Worm (Caenorhabditis elegans): ENCODE measurements around the gene W05H9.4.

W05H9.4 gene

ce11 chrX:6276701-6277100 is 13.3 kb downstream of the W05H9.4 start:
- TF ChIP-seq nhr-11 (tag; optimal IDR thresholded peaks at IDR 0.05) (no peak), eor-1 (tag; optimal IDR thresholded peaks at IDR 0.05) (no peak), ceh-82 (tag; optimal IDR thresholded peaks at IDR 0.05) (no peak), ama-1 (optimal IDR thresholded peaks at IDR 0.05) (no peak), aly-2 (tag; optimal IDR thresholded peaks at IDR 0.05) (no peak), nfya-1 (tag; optimal IDR thresholded peaks at IDR 0.05; ENCODE audit: insufficient read depth) (no peak), fos-1 (tag; optimal IDR thresholded peaks at IDR 0.05) (no peak), egl-5 (tag; optimal IDR thresholded peaks at IDR 0.05) (no peak), unc-39 (tag; optimal IDR thresholded peaks at IDR 0.05) (no peak), hmg-11 (tag; optimal IDR thresholded peaks at IDR 0.05) (no peak), R02D3.7 (tag; optimal IDR thresholded peaks at IDR 0.05) (no peak), fkh-2 (tag; optimal IDR thresholded peaks at IDR 0.05) (no peak), ceh-9 (tag; optimal IDR thresholded peaks at IDR 0.05) (no peak), nhr-12 (tag; optimal IDR thresholded peaks at IDR 0.05) (no peak), elt-2 (tag; optimal IDR thresholded peaks at IDR 0.05) (no peak), mdl-1 (tag; optimal IDR thresholded peaks at IDR 0.05) (no peak), egl-27 (tag; optimal IDR thresholded peaks at IDR 0.05) (no peak), jun-1 (tag; optimal IDR thresholded peaks at IDR 0.05) (no peak), fkh-10 (GFP tag; optimal IDR thresholded peaks at IDR 0.05) (no peak)

- TF ChIP-seq zag-1 (tag; optimal IDR thresholded peaks at IDR 0.05), result no peak
- TF ChIP-seq jun-1 (tag; optimal IDR thresholded peaks at IDR 0.05), result no peak
- no peak for TF ChIP-seq lin-39 (tag; optimal IDR thresholded peaks at IDR 0.05)
- no peak for TF ChIP-seq fkh-10 (GFP tag; optimal IDR thresholded peaks at IDR 0.05)
- no peak for TF ChIP-seq hmg-11 (tag; optimal IDR thresholded peaks at IDR 0.05)
- TF ChIP-seq eor-1 (tag; optimal IDR thresholded peaks at IDR 0.05), result no peak
- no peak for TF ChIP-seq unc-62 (GFP tag; optimal IDR thresholded peaks at IDR 0.05)
- TF ChIP-seq nhr-23 (tag; optimal IDR thresholded peaks at IDR 0.05), result peak; percentile 18
- TF ChIP-seq R02D3.7 (tag; optimal IDR thresholded peaks at IDR 0.05), result no peak
- no peak for TF ChIP-seq nfya-1 (tag; optimal IDR thresholded peaks at IDR 0.05; ENCODE audit: insufficient read depth)
- TF ChIP-seq elt-1 (tag; optimal IDR thresholded peaks at IDR 0.05), result peak; percentile 53
- TF ChIP-seq ceh-28 (tag; optimal IDR thresholded peaks at IDR 0.05), result no peak
- no peak for TF ChIP-seq ama-1 (optimal IDR thresholded peaks at IDR 0.05)
- no peak for TF ChIP-seq pha-4 (tag; optimal IDR thresholded peaks at IDR 0.05)
- TF ChIP-seq nhr-76 (tag; optimal IDR thresholded peaks at IDR 0.05), result no peak
- TF ChIP-seq nhr-11 (tag; optimal IDR thresholded peaks at IDR 0.05), result no peak
- no peak for TF ChIP-seq ceh-16 (tag; optimal IDR thresholded peaks at IDR 0.05)
- no peak for TF ChIP-seq sea-2 (GFP tag; optimal IDR thresholded peaks at IDR 0.05)
- TF ChIP-seq nhr-25 (tag; optimal IDR thresholded peaks at IDR 0.05), result peak; percentile 93
- TF ChIP-seq aly-2 (tag; optimal IDR thresholded peaks at IDR 0.05), result no peak
These were observed 13.8 kb downstream of the W05H9.4 start for ce11 chrX:6277252-6277651.

DNA sequence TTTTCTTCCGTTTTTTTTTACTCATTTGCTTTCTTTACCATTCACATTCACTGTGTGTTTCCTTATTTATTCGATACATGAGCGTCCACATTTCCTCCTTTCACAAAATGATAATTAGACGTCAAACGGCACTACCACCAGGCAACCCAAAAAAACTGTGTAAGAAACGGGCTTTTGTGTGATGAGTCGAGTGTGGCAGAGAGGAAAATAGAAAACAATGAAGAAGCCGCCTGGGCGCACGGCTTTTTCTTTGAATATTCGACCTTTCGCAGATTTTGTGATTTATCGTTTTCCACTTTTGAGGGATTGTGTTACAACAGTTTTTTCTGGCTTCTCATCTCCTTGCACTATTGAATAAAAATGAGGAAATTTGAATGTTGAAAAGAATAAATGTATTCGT is 14.8 kb downstream of the W05H9.4 start:
- TF ChIP-seq nhr-237 (tag; optimal IDR thresholded peaks at IDR 0.05) (no peak), nhr-43 (tag; optimal IDR thresholded peaks at IDR 0.05; ENCODE audit: poor library complexity, severe bottlenecking) (no peak), nhr-23 (tag; optimal IDR thresholded peaks at IDR 0.05) (no peak), elt-1 (tag; optimal IDR thresholded peaks at IDR 0.05) (no peak), nhr-12 (tag; optimal IDR thresholded peaks at IDR 0.05) (no peak), hmg-11 (tag; optimal IDR thresholded peaks at IDR 0.05) (no peak), mml-1 (tag; optimal IDR thresholded peaks at IDR 0.05) (no peak), pqm-1 (tag; optimal IDR thresholded peaks at IDR 0.05) (no peak), ZK546.5 (tag; optimal IDR thresholded peaks at IDR 0.05) (no peak), snpc-4 (tag; optimal IDR thresholded peaks at IDR 0.05) (no peak), nhr-28 (tag; optimal IDR thresholded peaks at IDR 0.05) (no peak), fkh-2 (tag; optimal IDR thresholded peaks at IDR 0.05) (no peak), elt-3 (tag; optimal IDR thresholded peaks at IDR 0.05) (no peak), nhr-25 (tag; optimal IDR thresholded peaks at IDR 0.05) (peak; percentile 68), nfya-1 (tag; optimal IDR thresholded peaks at IDR 0.05; ENCODE audit: insufficient read depth) (peak; percentile 13), ceh-16 (tag; optimal IDR thresholded peaks at IDR 0.05) (no peak), aly-2 (tag; optimal IDR thresholded peaks at IDR 0.05) (no peak), sea-2 (GFP tag; optimal IDR thresholded peaks at IDR 0.05) (no peak), daf-12 (tag; optimal IDR thresholded peaks at IDR 0.05) (no peak), ceh-28 (tag; optimal IDR thresholded peaks at IDR 0.05) (no peak), pha-4 (tag; optimal IDR thresholded peaks at IDR 0.05) (no peak), zag-1 (tag; optimal IDR thresholded peaks at IDR 0.05) (no peak), elt-2 (tag; optimal IDR thresholded peaks at IDR 0.05) (no peak), ama-1 (optimal IDR thresholded peaks at IDR 0.05) (peak; percentile 15), egl-27 (tag; optimal IDR thresholded peaks at IDR 0.05) (no peak)

Measured in whole organism, L3 larva.